Worm (Caenorhabditis elegans): ENCODE data around the gene W02G9.3.

W02G9.3 gene

ce11 chrV:2675692-2676091, 2.9 kb downstream of the W02G9.3 start:
- peak; percentile 90 for TF ChIP-seq blmp-1 (tag; optimal IDR thresholded peaks at IDR 0.05; ENCODE audit: insufficient read depth)
- no peak for TF ChIP-seq ztf-11 (tag; optimal IDR thresholded peaks at IDR 0.05)
- peak; percentile 10 for TF ChIP-seq nhr-25 (tag; optimal IDR thresholded peaks at IDR 0.05)

- TF ChIP-seq unc-55 (GFP tag; optimal IDR thresholded peaks at IDR 0.05) (peak; percentile 28), gmeb-1 (tag; optimal IDR thresholded peaks at IDR 0.05) (no peak)
These were observed 4.9 kb downstream of the W02G9.3 start for ce11 chrV:2677648-2678047.

- no peak for TF ChIP-seq nhr-237 (tag; optimal IDR thresholded peaks at IDR 0.05)
- no peak for TF ChIP-seq nhr-10 (tag; optimal IDR thresholded peaks at IDR 0.05)
- no peak for TF ChIP-seq dmd-4 (tag; optimal IDR thresholded peaks at IDR 0.05)
- TF ChIP-seq nhr-21 (tag; optimal IDR thresholded peaks at IDR 0.05) = no peak
- TF ChIP-seq ztf-1 (GFP tag; conservative IDR thresholded peaks at IDR 0.05) = no peak
- TF ChIP-seq snpc-4 (tag; optimal IDR thresholded peaks at IDR 0.05) = no peak
- TF ChIP-seq zag-1 (tag; optimal IDR thresholded peaks at IDR 0.05) = no peak
- no peak for TF ChIP-seq nhr-23 (tag; optimal IDR thresholded peaks at IDR 0.05)
- no peak for TF ChIP-seq elt-1 (tag; optimal IDR thresholded peaks at IDR 0.05)
- TF ChIP-seq ztf-11 (tag; optimal IDR thresholded peaks at IDR 0.05) = no peak
- no peak for TF ChIP-seq lin-13 (GFP tag; optimal IDR thresholded peaks at IDR 0.05)
These were observed 10.7 kb downstream of the W02G9.3 start for ce11 chrV:2683497-2683896.

- TF ChIP-seq F13H6.1 (tag; optimal IDR thresholded peaks at IDR 0.05) (no peak), crh-2 (tag; optimal IDR thresholded peaks at IDR 0.05) (no peak), nhr-12 (tag; optimal IDR thresholded peaks at IDR 0.05) (no peak), lin-13 (GFP tag; optimal IDR thresholded peaks at IDR 0.05) (no peak), elt-3 (tag; optimal IDR thresholded peaks at IDR 0.05) (no peak), nhr-25 (tag; optimal IDR thresholded peaks at IDR 0.05) (no peak), gmeb-1 (tag; optimal IDR thresholded peaks at IDR 0.05) (no peak), snpc-4 (tag; optimal IDR thresholded peaks at IDR 0.05) (no peak), mab-5 (tag; optimal IDR thresholded peaks at IDR 0.05) (no peak), ztf-4 (tag; optimal IDR thresholded peaks at IDR 0.05) (no peak), elt-1 (tag; optimal IDR thresholded peaks at IDR 0.05) (no peak), ama-1 (optimal IDR thresholded peaks at IDR 0.05) (no peak), blmp-1 (tag; optimal IDR thresholded peaks at IDR 0.05; ENCODE audit: insufficient read depth) (no peak), ztf-11 (tag; optimal IDR thresholded peaks at IDR 0.05) (no peak), skn-1 (tag; optimal IDR thresholded peaks at IDR 0.05) (no peak), unc-39 (tag; optimal IDR thresholded peaks at IDR 0.05) (no peak), Y55F3AM.14 (GFP tag; optimal IDR thresholded peaks at IDR 0.05) (no peak), nhr-21 (tag; optimal IDR thresholded peaks at IDR 0.05) (no peak), peb-1 (tag; optimal IDR thresholded peaks at IDR 0.05) (no peak), sma-3 (GFP tag; optimal IDR thresholded peaks at IDR 0.05) (no peak)
These were observed 11.4 kb downstream of the W02G9.3 start for ce11 chrV:2684227-2684626.

ce11 chrV:2688562-2688961, 15.8 kb downstream of the W02G9.3 start:
- no peak for TF ChIP-seq Y55F3AM.14 (GFP tag; optimal IDR thresholded peaks at IDR 0.05)
- TF ChIP-seq crh-2 (tag; optimal IDR thresholded peaks at IDR 0.05) = no peak
- no peak for TF ChIP-seq C34F6.9 (tag; optimal IDR thresholded peaks at IDR 0.05)
- no peak for TF ChIP-seq R02D3.7 (tag; optimal IDR thresholded peaks at IDR 0.05)
- TF ChIP-seq nhr-11 (tag; optimal IDR thresholded peaks at IDR 0.05) = no peak
- TF ChIP-seq ztf-1 (GFP tag; conservative IDR thresholded peaks at IDR 0.05) = no peak
- TF ChIP-seq mab-5 (tag; optimal IDR thresholded peaks at IDR 0.05) = no peak
- TF ChIP-seq nhr-129 (tag; optimal IDR thresholded peaks at IDR 0.05) = no peak

- TF ChIP-seq elt-3 (tag; optimal IDR thresholded peaks at IDR 0.05) (no peak), nhr-129 (tag; optimal IDR thresholded peaks at IDR 0.05) (no peak), ztf-11 (tag; optimal IDR thresholded peaks at IDR 0.05) (no peak), nhr-6 (tag; optimal IDR thresholded peaks at IDR 0.05) (no peak)
These were observed 17.7 kb downstream of the W02G9.3 start for ce11 chrV:2690478-2690877.

DNA sequence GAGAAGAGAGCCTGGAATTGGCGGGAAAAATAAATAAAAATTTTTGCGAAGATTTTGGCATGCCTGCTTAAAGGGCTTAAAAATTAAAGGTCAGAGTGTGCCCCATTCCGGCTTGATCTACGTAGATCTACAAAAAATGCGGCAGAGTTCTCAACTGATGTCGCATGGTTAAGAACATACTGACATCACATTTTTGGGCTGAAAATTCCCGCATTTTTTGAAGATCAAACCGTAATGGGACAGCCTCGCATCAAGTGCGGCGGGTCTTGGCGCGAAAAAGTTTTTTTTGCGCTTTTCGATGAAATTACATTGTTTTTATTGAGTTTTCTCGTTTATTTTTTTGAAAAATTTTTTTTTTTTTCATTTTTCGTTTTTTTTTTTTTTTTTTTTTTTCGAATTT, 18.2 kb downstream of the W02G9.3 start:
- TF ChIP-seq gmeb-1 (tag; optimal IDR thresholded peaks at IDR 0.05) (no peak), nhr-10 (tag; optimal IDR thresholded peaks at IDR 0.05) (no peak), ZK546.5 (tag; optimal IDR thresholded peaks at IDR 0.05) (no peak)

All from whole organism, L2 larva.